Worm (Caenorhabditis elegans) whole organism, L3 larva: ENCODE results near the gene Y39A1A.24.

Experiments
- ZK546.5 ChIP-seq: sonication (generic microtip); optimal IDR thresholded peaks from 2 replicates; lab custom pipeline; 2017; ENCODE audit warnings: missing biosample characterization, missing genetic modification characterization
- ama-1 ChIP-seq: fragments of 150-350 bp; optimal IDR thresholded peaks from 2 replicates; lab custom pipeline; 2018
- ceh-16 ChIP-seq: sonication (generic microtip); optimal IDR thresholded peaks from 2 replicates; lab custom pipeline; 2017; ENCODE audit warnings: missing biosample characterization, missing genetic modification characterization
- ceh-28 ChIP-seq: fragments of 150-350 bp; optimal IDR thresholded peaks from 2 replicates; lab custom pipeline; 2014; ENCODE audit warnings: missing biosample characterization, missing genetic modification reagents, missing genetic modification characterization
- ceh-82 ChIP-seq: fragments of 150-350 bp; optimal IDR thresholded peaks from 2 replicates; lab custom pipeline; 2014; ENCODE audit warnings: missing biosample characterization, missing genetic modification characterization
- daf-12 ChIP-seq: fragments of 150-350 bp; optimal IDR thresholded peaks from 2 replicates; lab custom pipeline; 2014; ENCODE audit warnings: missing biosample characterization, missing genetic modification reagents, missing genetic modification characterization
- elt-2 ChIP-seq: sonication (generic microtip); optimal IDR thresholded peaks from 2 replicates; lab custom pipeline; 2016; ENCODE audit warnings: missing genetic modification reagents, mild to moderate bottlenecking, missing genetic modification characterization, missing compliant biosample characterization
- elt-3 ChIP-seq, 3 experiments: fragments of 150-350 bp in 1 of 3; sonication (generic microtip) in 2 of 3; optimal IDR thresholded peaks; 2 replicates in 2 of 3; 4 replicates in 1 of 3; lab custom pipeline; 2014 to 2017; ENCODE audit warnings: missing biosample characterization in 3 of 3, missing genetic modification characterization in 3 of 3
- eor-1 ChIP-seq, 2 experiments: fragments of 150-350 bp; optimal IDR thresholded peaks; 2 replicates each; lab custom pipeline; 2014 to 2018; ENCODE audit warnings: missing biosample characterization in 2 of 2, missing genetic modification characterization in 2 of 2
- fkh-10 ChIP-seq: sonication (generic microtip); optimal IDR thresholded peaks from 2 replicates; lab custom pipeline; 2017; ENCODE audit warnings: missing biosample characterization, missing genetic modification reagents, missing genetic modification characterization
- fkh-2 ChIP-seq: fragments of 150-350 bp; optimal IDR thresholded peaks from 2 replicates; lab custom pipeline; 2014; ENCODE audit warnings: missing biosample characterization, missing genetic modification reagents, missing genetic modification characterization
- fos-1 ChIP-seq: fragments of 150-350 bp; optimal IDR thresholded peaks from 2 replicates; lab custom pipeline; 2014; ENCODE audit warnings: missing biosample characterization, missing genetic modification characterization
- hmg-11 ChIP-seq: sonication (generic microtip); optimal IDR thresholded peaks from 2 replicates; lab custom pipeline; 2016; ENCODE audit warnings: missing genetic modification characterization, missing compliant biosample characterization
- jun-1 ChIP-seq: fragments of 150-350 bp; optimal IDR thresholded peaks from 2 replicates; lab custom pipeline; 2014; ENCODE audit warnings: missing biosample characterization, missing genetic modification reagents, missing genetic modification characterization
- lin-15B ChIP-seq: fragments of 150-350 bp; optimal IDR thresholded peaks from 2 replicates; lab custom pipeline; 2014; ENCODE audit warnings: missing biosample characterization, missing genetic modification characterization
- lin-39 ChIP-seq: fragments of 150-350 bp; optimal IDR thresholded peaks from 2 replicates; lab custom pipeline; 2018; ENCODE audit warnings: missing biosample characterization, missing genetic modification reagents, missing genetic modification characterization
- lsy-12 ChIP-seq: sonication (generic microtip); optimal IDR thresholded peaks from 2 replicates; lab custom pipeline; 2016; ENCODE audit warnings: mild to moderate bottlenecking, missing genetic modification characterization, missing compliant biosample characterization
- mml-1 ChIP-seq: fragments of 150-350 bp; sonication (generic microtip); optimal IDR thresholded peaks from 3 replicates; lab custom pipeline; 2014; ENCODE audit warnings: missing biosample characterization, missing genetic modification characterization
- nfya-1 ChIP-seq: sonication (generic microtip); optimal IDR thresholded peaks from 2 replicates; lab custom pipeline; 2017; ENCODE audit warnings: missing genetic modification characterization, mild to moderate bottlenecking, missing compliant biosample characterization, antibody characterized with exemption, moderate library complexity; ENCODE audit not compliant: insufficient read depth
- nhr-12 ChIP-seq: fragments of 150-350 bp; optimal IDR thresholded peaks from 2 replicates; lab custom pipeline; 2014; ENCODE audit warnings: missing biosample characterization, missing genetic modification characterization
- nhr-23 ChIP-seq: fragments of 150-350 bp; optimal IDR thresholded peaks from 2 replicates; lab custom pipeline; 2014; ENCODE audit warnings: missing biosample characterization, missing genetic modification reagents, missing genetic modification characterization
- nhr-25 ChIP-seq: sonication (generic microtip); optimal IDR thresholded peaks from 2 replicates; lab custom pipeline; 2017; ENCODE audit warnings: missing biosample characterization, missing genetic modification characterization
- nhr-28 ChIP-seq: fragments of 150-350 bp; optimal IDR thresholded peaks from 2 replicates; lab custom pipeline; 2014; ENCODE audit warnings: missing biosample characterization, missing genetic modification characterization
- pha-4 ChIP-seq: fragments of 150-350 bp; optimal IDR thresholded peaks from 2 replicates; lab custom pipeline; 2014; ENCODE audit warnings: missing biosample characterization, missing genetic modification reagents, missing genetic modification characterization
- pqm-1 ChIP-seq: fragments of 150-350 bp; optimal IDR thresholded peaks from 2 replicates; lab custom pipeline; 2017; ENCODE audit warnings: missing biosample characterization, missing genetic modification characterization, inconsistent platforms
- sea-2 ChIP-seq: fragments of 150-350 bp; sonication (generic microtip); optimal IDR thresholded peaks from 4 replicates; lab custom pipeline; 2014; ENCODE audit warnings: missing biosample characterization, missing genetic modification reagents, missing genetic modification characterization
- snpc-4 ChIP-seq: fragments of 150-350 bp; optimal IDR thresholded peaks from 2 replicates; lab custom pipeline; 2014; ENCODE audit warnings: missing biosample characterization, missing genetic modification characterization
- tbx-2 ChIP-seq: sonication (generic microtip); optimal IDR thresholded peaks from 2 replicates; lab custom pipeline; 2016; ENCODE audit warnings: mild to moderate bottlenecking, missing genetic modification characterization, missing compliant biosample characterization
- unc-39 ChIP-seq: sonication (generic microtip); optimal IDR thresholded peaks from 4 replicates; lab custom pipeline; 2017; ENCODE audit warnings: missing biosample characterization, missing genetic modification characterization
- unc-62 ChIP-seq: fragments of 150-350 bp; sonication (generic microtip); optimal IDR thresholded peaks from 4 replicates; lab custom pipeline; 2014; ENCODE audit warnings: missing biosample characterization, missing genetic modification reagents, missing genetic modification characterization
- zag-1 ChIP-seq: fragments of 150-350 bp; optimal IDR thresholded peaks from 2 replicates; lab custom pipeline; 2014; ENCODE audit warnings: missing biosample characterization, missing genetic modification characterization
- ztf-11 ChIP-seq: fragments of 150-350 bp; optimal IDR thresholded peaks from 2 replicates; lab custom pipeline; 2014; ENCODE audit warnings: missing biosample characterization, missing genetic modification characterization

Y39A1A.24 gene

ce11 chrIII:10651634-10652033 is 39.2 kb downstream of the Y39A1A.24 start (continued):
- TF ChIP-seq lin-39 (peak; percentile 77), snpc-4 (no peak), ceh-16 (tag; lab: Kevin White, UChicago) (no peak)

ce11 chrIII:10652833-10653232 is 40.4 kb downstream of the Y39A1A.24 start:
- TF ChIP-seq fkh-10 (GFP tag; lab: Kevin White, UChicago): no peak

- TF ChIP-seq ceh-28 (tag; lab: Kevin White, UChicago) (no peak), hmg-11 (tag; lab: Kevin White, UChicago) (no peak), unc-62 (GFP tag; lab: Kevin White, UChicago) (no peak), nhr-12 (tag; lab: Kevin White, UChicago) (no peak), nhr-25 (no peak), fkh-2 (tag; lab: Kevin White, UChicago) (no peak), ztf-11 (no peak), ZK546.5 (tag; lab: Kevin White, UChicago) (no peak), lin-15B (tag; lab: Kevin White, UChicago) (peak; percentile 13)
Measured at ce11 chrIII:10653479-10653878, 41.0 kb downstream of the Y39A1A.24 start.

- TF ChIP-seq fkh-10 (GFP tag; lab: Kevin White, UChicago) (no peak), pqm-1 (tag; lab: Kevin White, UChicago) (no peak), elt-3 (tag; optimal IDR thresholded peaks at IDR 0.05; lab: Kevin White, UChicago) (no peak), eor-1 (tag; optimal IDR thresholded peaks at IDR 0.05; lab: Kevin White, UChicago) (no peak), nhr-23 (tag; lab: Kevin White, UChicago) (no peak), ceh-82 (no peak), zag-1 (tag; lab: Kevin White, UChicago) (no peak), nhr-12 (tag; lab: Kevin White, UChicago) (no peak), fos-1 (tag; lab: Kevin White, UChicago) (no peak), lin-15B (tag; lab: Kevin White, UChicago) (no peak), hmg-11 (tag; lab: Kevin White, UChicago) (no peak), ama-1 (no peak), nhr-25 (no peak), ceh-28 (tag; lab: Kevin White, UChicago) (no peak), daf-12 (tag; lab: Kevin White, UChicago) (no peak), jun-1 (tag; lab: Kevin White, UChicago) (no peak), nhr-28 (tag; lab: Kevin White, UChicago) (no peak), sea-2 (GFP tag; lab: Kevin White, UChicago) (no peak)
Measured at ce11 chrIII:10654718-10655117, 42.3 kb downstream of the Y39A1A.24 start, which contains the start of gene cnt-2. Gene cnt-2 (plus strand): TSS chrIII:10655018.

ce11 chrIII:10656069-10656468 is 43.6 kb downstream of the Y39A1A.24 start:
- no peak for TF ChIP-seq ama-1
- TF ChIP-seq pha-4 (tag; lab: Kevin White, UChicago): peak; percentile 17
- TF ChIP-seq elt-2 (tag; lab: Kevin White, UChicago): peak; percentile 60
- no peak for TF ChIP-seq ceh-82
- TF ChIP-seq unc-39 (tag; lab: Kevin White, UChicago): no peak
- TF ChIP-seq lsy-12 (tag; lab: Kevin White, UChicago): no peak

ce11 chrIII:10657661-10658060 is 45.2 kb downstream of the Y39A1A.24 start:
- TF ChIP-seq tbx-2 (tag; lab: Kevin White, UChicago): no peak
- peak; percentile 10 for TF ChIP-seq hmg-11 (tag; lab: Kevin White, UChicago)
- TF ChIP-seq mml-1 (tag; lab: Kevin White, UChicago): no peak
- TF ChIP-seq pha-4 (tag; lab: Kevin White, UChicago): no peak
- TF ChIP-seq, all 47 proteins: peak for 1

ce11 chrIII:10658394-10658793 is 46.0 kb downstream of the Y39A1A.24 start:
- TF ChIP-seq lin-15B (tag; lab: Kevin White, UChicago) (no peak), nfya-1 (peak; percentile 99)
